Worm (Caenorhabditis elegans) whole organism, dauer: ENCODE data around the gene glr-6.

Source experiments
- unc-62 ChIP-seq: sonication (generic microtip); optimal IDR thresholded peaks from 2 replicates; lab custom pipeline; 2017; ENCODE audit warnings: missing biosample characterization, missing genetic modification reagents, missing genetic modification characterization

glr-6 gene

ce11 chrX:6853318-6853717 lies 12.8 kb upstream of the glr-6 start, which contains the start of gene rig-3:
rig-3 (plus strand) TSS chrX:6853618.
- no peak for TF ChIP-seq unc-62 (GFP tag; lab: Kevin White, UChicago)

- no peak for TF ChIP-seq unc-62 (GFP tag; lab: Kevin White, UChicago)
Measured at ce11 chrX:6850412-6850811, 9.9 kb upstream of the glr-6 start.

- no peak for TF ChIP-seq unc-62 (GFP tag; lab: Kevin White, UChicago)
Measured at ce11 chrX:6848596-6848995, 8.1 kb upstream of the glr-6 start.

ce11 chrX:6845934-6846333 lies 5.4 kb upstream of the glr-6 start, which contains the start of gene C53B7.2:
C53B7.2 (plus strand) TSS chrX:6846234.
- no peak for TF ChIP-seq unc-62 (GFP tag; lab: Kevin White, UChicago)

ce11 chrX:6844394-6845072 lies 4.0 kb upstream of the glr-6 start, which contains the start of gene C53B7.3:
C53B7.3 (plus strand) TSS chrX:6844755.
- no peak for TF ChIP-seq unc-62 (GFP tag; lab: Kevin White, UChicago)

- no peak for TF ChIP-seq unc-62 (GFP tag; lab: Kevin White, UChicago)
Measured at ce11 chrX:6836065-6836527, 4.4 kb downstream of the glr-6 start, which contains the start of gene F41B4.3. F41B4.3 (minus strand) TSS chrX:6836115.

- no peak for TF ChIP-seq unc-62 (GFP tag; lab: Kevin White, UChicago)
Measured at ce11 chrX:6835166-6835565, 5.4 kb downstream of the glr-6 start, which contains the start of gene F41B4.2. F41B4.2 (minus strand) TSS chrX:6835266.

ce11 chrX:6825840-6826239 lies 14.7 kb downstream of the glr-6 start, which contains the start of gene F41B4.1:
F41B4.1 (minus strand) TSS chrX:6825862.
- no peak for TF ChIP-seq unc-62 (GFP tag; lab: Kevin White, UChicago)

ce11 chrX:6823218-6823979 lies 17.1 kb downstream of the glr-6 start, which contains the start of gene gei-15:
gei-15 (minus strand) TSS chrX:6823268.
- TF ChIP-seq unc-62 (GFP tag; lab: Kevin White, UChicago) = no peak

- TF ChIP-seq unc-62 (GFP tag; lab: Kevin White, UChicago) = no peak
Measured at ce11 chrX:6822552-6822951, 18.0 kb downstream of the glr-6 start.

- no peak for TF ChIP-seq unc-62 (GFP tag; lab: Kevin White, UChicago)
Measured at ce11 chrX:6819633-6820032, 20.9 kb downstream of the glr-6 start.

- no peak for TF ChIP-seq unc-62 (GFP tag; lab: Kevin White, UChicago)
Measured at ce11 chrX:6819135-6819534, 21.4 kb downstream of the glr-6 start.

- TF ChIP-seq unc-62 (GFP tag; lab: Kevin White, UChicago) = no peak
Measured at ce11 chrX:6818036-6818488, 22.5 kb downstream of the glr-6 start, which contains the start of gene dhs-28. dhs-28 (plus strand) TSS chrX:6818438.

- TF ChIP-seq unc-62 (GFP tag; lab: Kevin White, UChicago) = no peak
Measured at ce11 chrX:6813025-6813424, 27.5 kb downstream of the glr-6 start.

- no peak for TF ChIP-seq unc-62 (GFP tag; lab: Kevin White, UChicago)
Measured at ce11 chrX:6808640-6809039, 31.9 kb downstream of the glr-6 start.

- no peak for TF ChIP-seq unc-62 (GFP tag; lab: Kevin White, UChicago)
Measured at ce11 chrX:6808239-6808638, 32.3 kb downstream of the glr-6 start.
